Fruit fly (Drosophila melanogaster) S2 (cell line): ENCODE data around the gene Nubpl.
A peak's percentile ranks its signal among the peaks of the same experiment; 100 is the strongest.

Source experiments
- CG8478 ChIP-seq: fragments of >200 bp; optimal IDR thresholded peaks from 2 replicates; lab custom pipeline; 2018
- CTCF ChIP-seq, 2 experiments: fragments of >200 bp; optimal IDR thresholded peaks; 2 replicates each; lab custom pipeline; 2018

The Nubpl gene

dm6 chr2L:22239611-22240219, at the start of gene Nubpl:
Gene Nubpl, plus strand, starts transcription at chr2L:22239916.
- TF ChIP-seq CTCF (optimal IDR thresholded peaks at IDR 0.05; lab: Kevin White, UChicago) (peak in 1 of 2 experiments; percentile 28), CG8478 (lab: Kevin White, UChicago) (no peak)

dm6 chr2L:22214276-22214675, 25.4 kb upstream of the Nubpl start, which contains the start of gene Ir40a:
Gene Ir40a, minus strand, starts transcription at chr2L:22214376.
- TF ChIP-seq CTCF (optimal IDR thresholded peaks at IDR 0.05; lab: Kevin White, UChicago) = no peak
- TF ChIP-seq CG8478 (lab: Kevin White, UChicago) = no peak

DNA sequence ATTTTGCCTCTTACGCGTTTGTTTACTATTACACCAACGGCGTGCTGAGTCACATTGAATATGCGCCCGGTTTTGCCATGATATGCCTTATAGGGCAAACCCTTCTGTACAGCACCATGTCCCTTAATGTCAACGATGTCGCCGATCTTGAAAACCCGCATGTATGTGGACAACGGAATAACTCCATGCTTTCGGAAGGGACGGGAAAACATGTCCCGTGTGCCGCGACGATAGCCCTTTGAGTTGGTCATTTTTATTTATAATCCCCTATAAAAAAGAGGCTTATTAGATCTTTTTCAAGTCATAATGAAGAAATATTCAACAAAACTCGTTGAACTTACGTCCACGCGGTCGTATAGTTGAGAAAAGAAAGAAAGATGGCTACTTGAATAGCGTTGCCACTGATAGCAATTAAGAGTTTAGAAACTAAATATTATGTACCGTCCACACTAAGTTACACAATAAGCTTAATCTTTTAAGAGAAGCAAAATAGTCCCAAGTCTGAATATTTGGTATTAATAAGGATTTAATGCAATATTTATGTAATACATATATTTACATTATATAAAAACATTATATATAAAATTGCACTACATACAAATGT, 7.8 kb downstream of the Nubpl start, which contains the start of gene RpL21:
TSS of gene RpL21 (minus strand) at position 421 of the 604 bp plus-strand sequence.
- TF ChIP-seq CG8478 (lab: Kevin White, UChicago) (no peak), CTCF (optimal IDR thresholded peaks at IDR 0.05; lab: Kevin White, UChicago) (no peak)

DNA sequence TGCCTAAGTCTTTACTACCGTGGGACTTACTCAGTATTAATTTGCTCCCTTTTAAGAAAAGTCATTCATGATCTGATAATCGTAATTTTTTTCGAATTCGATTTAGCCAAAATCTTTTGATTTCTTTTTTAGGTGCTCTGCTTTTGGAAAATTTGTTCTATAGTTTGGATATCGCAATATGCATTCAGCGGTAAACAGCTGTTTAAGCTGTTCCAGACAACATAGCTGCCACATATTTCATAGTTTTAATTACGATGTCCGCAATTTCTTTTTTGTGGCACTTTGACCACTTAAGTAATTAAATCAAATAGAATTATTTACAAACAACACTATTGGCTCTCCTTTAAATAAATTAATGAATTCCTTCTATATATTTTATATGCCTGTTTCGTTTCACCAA, 8.5 kb downstream of the Nubpl start:
- TF ChIP-seq CG8478 (lab: Kevin White, UChicago) = no peak
- no peak for TF ChIP-seq CTCF (optimal IDR thresholded peaks at IDR 0.05; lab: Kevin White, UChicago)

- no peak for TF ChIP-seq CTCF (optimal IDR thresholded peaks at IDR 0.05; lab: Kevin White, UChicago)
- no peak for TF ChIP-seq CG8478 (lab: Kevin White, UChicago)
Observed at dm6 chr2L:22249570-22250274, 10.0 kb downstream of the Nubpl start, which contains the start of gene Tif-IA. Gene Tif-IA, plus strand, starts transcription at chr2L:22249876.

DNA sequence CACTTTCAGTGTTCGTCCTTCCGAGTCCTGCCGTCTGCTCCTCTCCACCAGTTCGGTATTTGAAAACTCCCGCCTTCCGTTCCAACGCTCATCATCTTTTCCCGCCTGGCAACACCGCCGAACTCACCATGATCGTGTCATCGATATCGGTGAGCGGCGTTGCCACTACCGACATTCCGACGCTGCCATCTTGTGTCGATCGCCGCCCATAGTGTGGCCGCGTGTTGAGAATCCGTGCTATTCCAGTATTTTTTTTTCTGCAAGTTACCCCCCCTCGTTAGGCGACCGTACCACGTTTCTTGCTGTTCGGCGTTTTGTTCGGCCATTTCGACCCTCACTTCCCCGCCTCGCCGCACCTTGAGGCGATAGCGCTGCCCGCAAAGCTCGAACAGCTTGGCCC, 21.3 kb downstream of the Nubpl start:
- no peak for TF ChIP-seq CTCF (optimal IDR thresholded peaks at IDR 0.05; lab: Kevin White, UChicago)
- TF ChIP-seq CG8478 (lab: Kevin White, UChicago) = no peak

dm6 chr2L:22281900-22282299, 42.2 kb downstream of the Nubpl start:
- TF ChIP-seq CTCF (optimal IDR thresholded peaks at IDR 0.05; lab: Kevin White, UChicago) (no peak), CG8478 (lab: Kevin White, UChicago) (no peak)

DNA sequence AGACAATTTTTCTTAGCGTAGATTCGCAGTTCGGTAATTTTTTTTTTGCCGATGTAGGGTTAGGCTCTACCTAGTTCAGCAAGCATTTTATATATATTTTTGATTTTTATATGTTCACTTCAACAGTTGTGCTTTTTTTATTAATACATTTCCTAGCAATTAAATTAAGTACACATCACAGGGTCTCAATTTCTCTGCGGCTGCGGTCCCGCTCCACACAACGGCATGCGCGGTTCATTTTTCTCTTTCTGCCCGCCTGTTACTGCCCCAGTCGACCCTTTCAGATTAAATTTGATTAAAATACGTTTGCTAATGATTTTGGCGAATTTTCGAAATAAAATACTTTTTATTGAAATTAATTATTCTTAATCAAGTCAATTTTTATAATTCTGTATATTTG, 53.1 kb downstream of the Nubpl start:
- TF ChIP-seq CTCF (optimal IDR thresholded peaks at IDR 0.05; lab: Kevin White, UChicago) (no peak), CG8478 (lab: Kevin White, UChicago) (no peak)
